Worm (Caenorhabditis elegans) whole organism, L2 larva: Measurements from ENCODE around the gene best-9.

Experiments used
- C34F6.9 ChIP-seq: fragments of 150-350 bp; optimal IDR thresholded peaks from 2 replicates; lab custom pipeline; 2014; ENCODE audit warnings: missing biosample characterization, missing genetic modification characterization
- F13H6.1 ChIP-seq: sonication (generic microtip); optimal IDR thresholded peaks from 2 replicates; lab custom pipeline; 2016; ENCODE audit warnings: missing genetic modification characterization, missing compliant biosample characterization
- R02D3.7 ChIP-seq: fragments of 150-350 bp; optimal IDR thresholded peaks from 2 replicates; lab custom pipeline; 2014; ENCODE audit warnings: missing biosample characterization, missing genetic modification characterization
- Y55F3AM.14 ChIP-seq: fragments of 200-800 bp; sonication (Bioruptor generic); optimal IDR thresholded peaks from 2 replicates; lab custom pipeline; 2018; ENCODE audit warnings: mild to moderate bottlenecking, missing genetic modification characterization, missing compliant biosample characterization
- ZK546.5 ChIP-seq: sonication (generic microtip); optimal IDR thresholded peaks from 2 replicates; lab custom pipeline; 2017; ENCODE audit warnings: missing biosample characterization, missing genetic modification characterization
- alr-1 ChIP-seq: fragments of 150-350 bp; optimal IDR thresholded peaks from 2 replicates; lab custom pipeline; 2014; ENCODE audit warnings: missing biosample characterization, missing genetic modification characterization
- ama-1 ChIP-seq: fragments of 150-350 bp; optimal IDR thresholded peaks from 2 replicates; lab custom pipeline; 2018; ENCODE audit warnings: inconsistent platforms
- blmp-1 ChIP-seq: sonication (generic microtip); optimal IDR thresholded peaks from 2 replicates; lab custom pipeline; 2017; ENCODE audit warnings: missing genetic modification characterization, mild to moderate bottlenecking, missing compliant biosample characterization, antibody characterized with exemption, moderate library complexity; ENCODE audit not compliant: insufficient read depth
- ceh-16 ChIP-seq: fragments of 150-350 bp; optimal IDR thresholded peaks from 2 replicates; lab custom pipeline; 2014; ENCODE audit warnings: missing biosample characterization, missing genetic modification characterization
- ceh-82 ChIP-seq: fragments of 150-350 bp; optimal IDR thresholded peaks from 2 replicates; lab custom pipeline; 2014; ENCODE audit warnings: missing biosample characterization, missing genetic modification characterization
- crh-2 ChIP-seq: sonication (generic microtip); optimal IDR thresholded peaks from 2 replicates; lab custom pipeline; 2017; ENCODE audit warnings: missing biosample characterization, missing genetic modification characterization
- dmd-4 ChIP-seq: sonication (generic microtip); optimal IDR thresholded peaks from 2 replicates; lab custom pipeline; 2017; ENCODE audit warnings: missing biosample characterization, missing genetic modification characterization
- egl-27 ChIP-seq: sonication (generic microtip); optimal IDR thresholded peaks from 3 replicates; lab custom pipeline; 2017; ENCODE audit warnings: missing biosample characterization, missing genetic modification reagents, missing genetic modification characterization
- elt-1 ChIP-seq: fragments of 150-350 bp; optimal IDR thresholded peaks from 2 replicates; lab custom pipeline; 2014; ENCODE audit warnings: missing biosample characterization, missing genetic modification characterization
- elt-3 ChIP-seq: sonication (generic microtip); optimal IDR thresholded peaks from 2 replicates; lab custom pipeline; 2017; ENCODE audit warnings: missing biosample characterization, missing genetic modification characterization
- fos-1 ChIP-seq: fragments of 150-350 bp; optimal IDR thresholded peaks from 2 replicates; lab custom pipeline; 2014; ENCODE audit warnings: missing biosample characterization, missing genetic modification characterization
- gmeb-1 ChIP-seq: fragments of 150-350 bp; optimal IDR thresholded peaks from 2 replicates; lab custom pipeline; 2014; ENCODE audit warnings: missing biosample characterization, missing genetic modification characterization
- lin-11 ChIP-seq: fragments of 150-350 bp; sonication (generic microtip); optimal IDR thresholded peaks from 2 replicates; lab custom pipeline; 2014; ENCODE audit warnings: missing biosample characterization, missing genetic modification characterization, inconsistent platforms, mixed read lengths
- lin-13 ChIP-seq: fragments of 150-350 bp; optimal IDR thresholded peaks from 2 replicates; lab custom pipeline; 2014; ENCODE audit warnings: missing biosample characterization, missing genetic modification reagents, missing genetic modification characterization
- lsy-2 ChIP-seq, 2 experiments: fragments of 150-350 bp in 1 of 2; sonication (generic microtip) in 1 of 2; optimal IDR thresholded peaks; 2 replicates each; lab custom pipeline; 2014 to 2017; ENCODE audit warnings: missing biosample characterization in 2 of 2, missing genetic modification characterization in 2 of 2
- mbf-1 ChIP-seq: sonication (generic microtip); optimal IDR thresholded peaks from 2 replicates; lab custom pipeline; 2017; ENCODE audit warnings: missing biosample characterization, missing genetic modification characterization
- nhr-12 ChIP-seq: fragments of 150-350 bp; optimal IDR thresholded peaks from 2 replicates; lab custom pipeline; 2014; ENCODE audit warnings: missing biosample characterization, missing genetic modification characterization
- nhr-21 ChIP-seq: fragments of 150-350 bp; optimal IDR thresholded peaks from 2 replicates; lab custom pipeline; 2014; ENCODE audit warnings: missing biosample characterization, missing genetic modification characterization
- nhr-237 ChIP-seq: fragments of 150-350 bp; optimal IDR thresholded peaks from 2 replicates; lab custom pipeline; 2014; ENCODE audit warnings: missing biosample characterization, missing genetic modification characterization
- nhr-6 ChIP-seq: fragments of 150-350 bp; optimal IDR thresholded peaks from 2 replicates; lab custom pipeline; 2014; ENCODE audit warnings: missing biosample characterization, missing genetic modification characterization
- nhr-77 ChIP-seq: fragments of 150-350 bp; optimal IDR thresholded peaks from 2 replicates; lab custom pipeline; 2014; ENCODE audit warnings: missing biosample characterization, missing genetic modification characterization
- sem-4 ChIP-seq: fragments of 150-350 bp; optimal IDR thresholded peaks from 2 replicates; lab custom pipeline; 2014; ENCODE audit warnings: missing biosample characterization, missing genetic modification reagents, missing genetic modification characterization
- skn-1 ChIP-seq: sonication (generic microtip); optimal IDR thresholded peaks from 2 replicates; lab custom pipeline; 2017; ENCODE audit warnings: missing biosample characterization, missing genetic modification characterization
- sma-9 ChIP-seq, 2 experiments: fragments of 150-350 bp in 1 of 2; sonication (generic microtip) in 1 of 2; optimal IDR thresholded peaks; 2 replicates each; lab custom pipeline; 2014 to 2016; ENCODE audit warnings: missing genetic modification characterization in 2 of 2, mild to moderate bottlenecking in 1 of 2, missing biosample characterization in 1 of 2, missing compliant biosample characterization in 1 of 2, missing genetic modification reagents in 1 of 2, moderate library complexity in 1 of 2
- snpc-4 ChIP-seq: fragments of 150-350 bp; optimal IDR thresholded peaks from 2 replicates; lab custom pipeline; 2014; ENCODE audit warnings: missing biosample characterization, missing genetic modification characterization
- unc-39 ChIP-seq: fragments of 150-350 bp; optimal IDR thresholded peaks from 2 replicates; lab custom pipeline; 2014; ENCODE audit warnings: missing biosample characterization, missing genetic modification characterization
- unc-55 ChIP-seq: fragments of 150-350 bp; sonication (generic microtip); optimal IDR thresholded peaks from 3 replicates; lab custom pipeline; 2014; ENCODE audit warnings: missing biosample characterization, missing genetic modification reagents, missing genetic modification characterization
- zag-1 ChIP-seq: fragments of 150-350 bp; optimal IDR thresholded peaks from 2 replicates; lab custom pipeline; 2014; ENCODE audit warnings: missing biosample characterization, missing genetic modification characterization
- ztf-1 ChIP-seq: fragments of 200-800 bp; sonication (Bioruptor generic); conservative IDR thresholded peaks from 2 replicates; pipeline ENCODE4 v1.3.6; 2022; ENCODE audit warnings: missing genetic modification characterization, missing compliant biosample characterization
- ztf-11 ChIP-seq: sonication (generic microtip); optimal IDR thresholded peaks from 2 replicates; lab custom pipeline; 2017; ENCODE audit warnings: missing biosample characterization, missing genetic modification characterization
- ztf-4 ChIP-seq: fragments of 150-350 bp; optimal IDR thresholded peaks from 2 replicates; lab custom pipeline; 2014; ENCODE audit warnings: missing biosample characterization, missing genetic modification characterization

The best-9 gene

DNA sequence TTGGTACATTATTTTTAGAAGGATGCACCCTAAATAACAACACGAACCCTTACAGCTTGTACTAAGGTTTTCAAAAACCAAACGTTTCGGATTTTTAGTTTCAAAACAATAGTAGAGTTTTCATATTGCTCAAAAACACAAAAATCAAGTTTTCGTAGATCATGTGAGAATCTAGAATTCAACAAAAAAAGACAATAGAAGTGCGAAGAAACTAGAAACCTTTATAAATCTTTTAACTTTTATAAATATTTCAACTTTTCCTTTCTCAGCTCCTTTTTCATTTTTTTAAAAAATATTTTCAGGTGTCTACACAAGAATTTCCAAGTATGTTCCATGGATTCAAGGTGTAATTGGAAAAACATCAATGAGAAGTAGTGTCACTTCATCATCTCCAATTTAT, at the start of gene best-9:
Gene best-9, plus strand, starts transcription at position 301 of the 400 bp plus-strand sequence.
- TF ChIP-seq nhr-77 (tag; lab: Kevin White, UChicago) (no peak), dmd-4 (tag; lab: Kevin White, UChicago) (no peak), skn-1 (tag; lab: Kevin White, UChicago) (no peak), elt-3 (no peak), unc-55 (GFP tag; lab: Kevin White, UChicago) (no peak), ama-1 (lab: Kevin White, UChicago) (no peak), lin-11 (tag; lab: Kevin White, UChicago) (no peak), blmp-1 (tag; lab: Kevin White, UChicago) (no peak), snpc-4 (tag; lab: Kevin White, UChicago) (no peak), ztf-1 (GFP tag; lab: Robert Waterston, UW) (no peak), ZK546.5 (tag; lab: Kevin White, UChicago) (no peak), F13H6.1 (tag; lab: Kevin White, UChicago) (no peak), unc-39 (tag; lab: Kevin White, UChicago) (no peak)

DNA sequence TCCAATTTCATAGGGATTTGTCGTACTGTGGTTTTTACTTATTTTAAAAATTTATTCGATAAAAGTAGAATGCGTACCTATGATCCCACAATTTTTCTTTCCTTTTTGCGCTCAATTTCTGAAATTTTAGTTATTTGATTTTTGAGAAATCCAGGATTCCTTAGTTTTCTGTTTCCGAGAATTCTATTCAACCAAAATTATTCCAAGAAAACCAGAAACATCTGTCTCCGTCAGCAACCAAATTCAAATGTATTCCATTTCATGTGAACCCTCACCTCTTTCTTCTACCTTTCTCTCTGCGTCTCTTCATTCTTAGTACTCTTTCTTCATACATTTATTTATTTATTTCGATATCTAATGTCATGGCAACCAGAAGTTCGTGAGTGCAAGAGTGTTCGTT, 48.8 kb upstream of the best-9 start:
- no peak for TF ChIP-seq lsy-2 (tag; optimal IDR thresholded peaks at IDR 0.05; lab: Kevin White, UChicago)
- TF ChIP-seq ztf-11 (tag; lab: Kevin White, UChicago) = no peak
- no peak for TF ChIP-seq blmp-1 (tag; lab: Kevin White, UChicago)
- no peak for TF ChIP-seq nhr-237 (tag; lab: Kevin White, UChicago)
- no peak for TF ChIP-seq ztf-1 (GFP tag; lab: Robert Waterston, UW)
- no peak for TF ChIP-seq ceh-82 (tag; lab: Kevin White, UChicago)

DNA sequence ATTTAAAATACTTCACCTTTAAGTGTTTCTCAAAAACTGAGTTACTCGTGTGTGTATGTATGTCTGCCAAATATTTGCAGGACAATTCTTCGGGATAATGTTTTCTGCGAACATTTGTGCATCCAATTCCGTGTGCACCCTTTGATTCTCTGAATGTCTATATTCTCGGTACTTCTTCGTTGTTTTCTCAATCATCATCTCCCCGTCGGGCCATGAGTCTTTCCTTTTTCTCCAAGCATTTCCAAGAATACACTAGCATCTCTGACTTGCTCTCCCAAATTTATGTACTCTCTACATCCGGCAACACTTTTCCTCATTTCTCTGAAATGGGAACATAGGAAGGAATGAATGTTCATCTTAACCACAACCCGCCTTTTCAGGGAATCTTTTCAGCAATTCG, 45.8 kb upstream of the best-9 start:
- TF ChIP-seq lsy-2 (tag; optimal IDR thresholded peaks at IDR 0.05; lab: Kevin White, UChicago) = peak in 1 of 2 experiments; percentile 67
- peak; percentile 27 for TF ChIP-seq zag-1 (tag; lab: Kevin White, UChicago)
- TF ChIP-seq lin-13 (GFP tag; lab: Kevin White, UChicago) = peak; percentile 25
- peak; percentile 49 for TF ChIP-seq C34F6.9 (tag; lab: Kevin White, UChicago)
- peak; percentile 1 for TF ChIP-seq Y55F3AM.14
- TF ChIP-seq egl-27 (tag; lab: Kevin White, UChicago) = no peak
- peak; percentile 33 for TF ChIP-seq ztf-4 (tag; lab: Kevin White, UChicago)
- no peak for TF ChIP-seq nhr-237 (tag; lab: Kevin White, UChicago)
- TF ChIP-seq F13H6.1 (tag; lab: Kevin White, UChicago) = peak; percentile 10
- TF ChIP-seq R02D3.7 (tag; lab: Kevin White, UChicago) = no peak
- TF ChIP-seq nhr-21 (tag; lab: Kevin White, UChicago) = peak; percentile 78
- TF ChIP-seq sma-9 (GFP tag; optimal IDR thresholded peaks at IDR 0.05; lab: Kevin White, UChicago) = peak; percentile 41
- no peak for TF ChIP-seq sma-9 (tag; optimal IDR thresholded peaks at IDR 0.05; lab: Kevin White, UChicago)
- peak; percentile 56 for TF ChIP-seq unc-55 (GFP tag; lab: Kevin White, UChicago)
- TF ChIP-seq nhr-6 (tag; lab: Kevin White, UChicago) = peak; percentile 48
- peak; percentile 40 for TF ChIP-seq crh-2 (tag; lab: Kevin White, UChicago)

ce11 chrIV:6517859-6518258, 42.7 kb upstream of the best-9 start, which contains the start of gene C01G5.7:
Gene C01G5.7 (plus strand): TSS chrIV:6518159.
- TF ChIP-seq ceh-16 (tag; lab: Kevin White, UChicago) (no peak), ztf-1 (GFP tag; lab: Robert Waterston, UW) (no peak), Y55F3AM.14 (no peak), C34F6.9 (tag; lab: Kevin White, UChicago) (no peak)

- TF ChIP-seq fos-1 (tag; lab: Kevin White, UChicago) (peak; percentile 43), nhr-21 (tag; lab: Kevin White, UChicago) (no peak)
Observed at ce11 chrIV:6519593-6519992, 40.9 kb upstream of the best-9 start, which contains the start of gene C01G5.9. Gene C01G5.9 (plus strand): TSS chrIV:6519893.

DNA sequence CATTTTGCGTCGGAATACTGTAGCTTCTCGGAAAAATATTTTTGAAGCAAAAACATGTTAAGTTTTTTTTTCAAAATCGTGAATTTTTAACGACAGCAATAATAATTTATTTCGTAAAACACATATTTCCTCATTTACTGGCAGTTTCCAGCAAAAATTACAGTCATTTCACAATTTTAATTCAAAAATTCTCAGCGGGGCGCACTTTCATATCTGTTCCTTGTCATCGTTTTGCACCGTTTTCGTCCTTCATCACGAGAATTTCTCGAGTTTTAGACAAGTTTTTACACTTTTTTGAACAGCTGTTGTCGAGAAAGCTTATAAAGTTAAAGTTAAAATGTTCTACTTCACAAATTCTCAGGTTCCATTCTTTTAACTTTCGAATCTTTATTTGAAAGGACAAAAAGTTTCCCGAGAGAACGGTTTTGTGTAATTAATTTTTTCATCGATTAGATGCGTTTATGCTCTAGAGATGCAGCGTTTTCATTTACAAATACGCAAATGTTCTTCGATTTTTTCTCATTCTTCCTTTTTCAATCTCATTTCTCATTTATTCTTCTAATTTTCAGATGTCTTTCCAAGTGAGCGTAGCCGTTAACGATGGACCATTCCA, 38.1 kb upstream of the best-9 start, which contains the start of gene ddi-1:
Gene ddi-1, plus strand, starts transcription at position 563 of the 613 bp plus-strand sequence.
- TF ChIP-seq gmeb-1 (tag; lab: Kevin White, UChicago) (no peak), nhr-12 (tag; lab: Kevin White, UChicago) (no peak), lsy-2 (tag; optimal IDR thresholded peaks at IDR 0.05; lab: Kevin White, UChicago) (no peak), snpc-4 (tag; lab: Kevin White, UChicago) (no peak), crh-2 (tag; lab: Kevin White, UChicago) (no peak), alr-1 (tag; lab: Kevin White, UChicago) (no peak), elt-1 (tag; lab: Kevin White, UChicago) (no peak), skn-1 (tag; lab: Kevin White, UChicago) (no peak), egl-27 (tag; lab: Kevin White, UChicago) (no peak), elt-3 (no peak), sem-4 (tag; lab: Kevin White, UChicago) (no peak), zag-1 (tag; lab: Kevin White, UChicago) (no peak), ztf-1 (GFP tag; lab: Robert Waterston, UW) (no peak), fos-1 (tag; lab: Kevin White, UChicago) (no peak), mbf-1 (tag; lab: Kevin White, UChicago) (no peak), unc-39 (tag; lab: Kevin White, UChicago) (no peak), F13H6.1 (tag; lab: Kevin White, UChicago) (no peak)
